Worm (Caenorhabditis elegans): Measurements from ENCODE around the gene dagl-2.

dagl-2 gene

DNA sequence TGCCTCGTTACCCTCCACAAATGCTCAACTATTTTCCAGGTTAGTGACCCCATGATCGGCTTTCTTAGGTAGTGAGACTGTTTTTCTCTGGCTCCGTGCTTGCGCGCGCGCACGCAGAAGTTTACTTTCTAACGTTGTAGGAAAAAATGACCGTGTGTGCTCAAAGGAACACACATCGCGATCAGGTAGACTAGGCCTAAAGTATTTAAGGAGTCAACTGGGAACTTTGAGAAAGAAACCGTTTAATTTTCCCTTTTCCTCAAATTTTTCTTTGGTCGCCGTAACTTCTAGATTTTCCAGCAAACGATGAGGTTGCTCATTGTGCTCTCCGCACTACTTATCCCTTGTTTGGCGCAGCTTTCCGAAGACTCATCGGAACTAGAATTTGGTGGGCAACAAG is 42.7 kb downstream of the dagl-2 start, which contains the start of gene idpp-1:
TSS of gene idpp-1 (plus strand) at position 301 of the 400 bp plus-strand sequence.
- TF ChIP-seq ztf-1 (GFP tag; conservative IDR thresholded peaks at IDR 0.05) (no peak), blmp-1 (tag; optimal IDR thresholded peaks at IDR 0.05; ENCODE audit: insufficient read depth) (no peak), nhr-21 (tag; optimal IDR thresholded peaks at IDR 0.05) (no peak), lin-13 (GFP tag; optimal IDR thresholded peaks at IDR 0.05) (no peak), ztf-11 (tag; optimal IDR thresholded peaks at IDR 0.05) (no peak), nhr-6 (tag; optimal IDR thresholded peaks at IDR 0.05) (no peak), nhr-12 (tag; optimal IDR thresholded peaks at IDR 0.05) (no peak), skn-1 (tag; optimal IDR thresholded peaks at IDR 0.05) (no peak), mab-5 (tag; optimal IDR thresholded peaks at IDR 0.05) (no peak), fos-1 (tag; optimal IDR thresholded peaks at IDR 0.05) (no peak), ztf-4 (tag; optimal IDR thresholded peaks at IDR 0.05) (no peak), dmd-4 (tag; optimal IDR thresholded peaks at IDR 0.05) (no peak), lin-39 (tag; optimal IDR thresholded peaks at IDR 0.05) (no peak), mdl-1 (tag; optimal IDR thresholded peaks at IDR 0.05) (no peak), snpc-4 (tag; optimal IDR thresholded peaks at IDR 0.05) (no peak)

DNA sequence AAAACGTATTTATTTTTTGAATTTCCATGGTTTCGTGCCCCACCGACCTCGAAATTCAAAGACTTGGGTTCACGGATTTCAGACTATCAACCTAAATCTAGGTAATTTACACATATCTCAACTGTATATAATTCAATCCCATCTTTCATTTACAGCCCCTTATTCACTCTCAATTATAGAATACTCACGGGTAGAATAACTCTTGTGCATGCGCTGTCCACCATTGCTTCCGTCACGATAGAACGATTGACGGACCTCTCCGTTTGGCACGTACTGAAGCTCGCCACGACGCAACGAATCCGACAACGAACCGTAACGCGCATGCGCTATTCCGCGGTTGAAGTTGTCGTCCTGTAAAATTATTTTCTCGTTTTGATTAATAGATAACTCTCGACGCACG is 54.4 kb downstream of the dagl-2 start:
- TF ChIP-seq lin-11 (tag; optimal IDR thresholded peaks at IDR 0.05): no peak
- TF ChIP-seq sma-3 (GFP tag; optimal IDR thresholded peaks at IDR 0.05): no peak
- TF ChIP-seq nhr-129 (tag; optimal IDR thresholded peaks at IDR 0.05): no peak
